Fruit fly (Drosophila melanogaster): Measurements from ENCODE around the gene CG14007.

DNA sequence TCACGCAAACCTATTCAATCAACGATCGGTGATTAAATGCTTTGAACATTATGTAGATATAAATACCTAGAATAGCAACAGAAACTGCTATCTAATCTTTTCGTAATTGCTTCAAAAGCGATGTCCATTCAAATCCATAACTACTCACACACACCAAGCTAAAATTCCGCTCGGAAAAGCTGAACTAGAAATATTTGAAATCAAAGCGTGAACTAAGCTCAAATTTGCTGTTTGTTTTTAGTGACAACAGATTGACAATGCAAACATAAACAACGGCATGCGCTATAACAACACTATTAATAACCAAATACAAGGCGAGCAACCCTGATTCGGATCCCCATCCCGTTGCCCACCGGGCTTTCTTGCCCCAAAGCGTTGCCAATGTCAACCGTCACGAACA lies 10.4 kb downstream of the CG14007 start, which contains the start of gene CG7236:
- TF ChIP-seq CG11617 (GFP tag; optimal IDR thresholded peaks at IDR 0.05), result no peak
- TF ChIP-seq CG1620 (GFP tag; optimal IDR thresholded peaks at IDR 0.05), result no peak
- TF ChIP-seq toe (GFP tag; optimal IDR thresholded peaks at IDR 0.05), result no peak

Data from whole organism, adult.